Fruit fly (Drosophila melanogaster) whole organism, prepupa: ENCODE results near the gene CG11134.

ENCODE experiments used
- CG11902 ChIP-seq: fragments of 200-800 bp; sonication (Bioruptor generic); optimal IDR thresholded peaks from 3 replicates; lab custom pipeline; 2016; ENCODE audit warnings: missing biosample characterization, missing genetic modification characterization
- CG16779 ChIP-seq: fragments of 200-800 bp; sonication (Bioruptor generic); optimal IDR thresholded peaks from 3 replicates; lab custom pipeline; 2017; ENCODE audit warnings: missing biosample characterization, mild to moderate bottlenecking, missing genetic modification characterization
- CG6276 ChIP-seq: fragments of 200-800 bp; sonication (Bioruptor generic); optimal IDR thresholded peaks from 2 replicates; lab custom pipeline; 2017; ENCODE audit warnings: missing biosample characterization, mild to moderate bottlenecking, missing genetic modification characterization
- CG6808 ChIP-seq: fragments of 200-800 bp; sonication (Bioruptor generic); optimal IDR thresholded peaks from 3 replicates; lab custom pipeline; 2017; ENCODE audit warnings: missing biosample characterization, missing genetic modification characterization, mild to moderate bottlenecking, moderate library complexity, missing genetic modification reagents
- CG6854 ChIP-seq: fragments of 200-800 bp; sonication (Bioruptor generic); optimal IDR thresholded peaks from 2 replicates; lab custom pipeline; 2017; ENCODE audit warnings: missing biosample characterization, mild to moderate bottlenecking, missing genetic modification characterization
- CG7368 ChIP-seq: fragments of 200-800 bp; sonication (Bioruptor generic); optimal IDR thresholded peaks from 3 replicates; lab custom pipeline; 2016; ENCODE audit warnings: missing biosample characterization, missing genetic modification characterization
- CG8119 ChIP-seq: fragments of 200-800 bp; sonication (Bioruptor generic); IDR thresholded peaks from 3 replicates; pipeline ENCODE4 v1.3.6; 2022; ENCODE audit warnings: missing biosample characterization, missing genetic modification characterization
- Eip75B ChIP-seq: fragments of 200-800 bp; sonication (Bioruptor generic); optimal IDR thresholded peaks from 3 replicates; lab custom pipeline; 2016; ENCODE audit warnings: missing biosample characterization, missing genetic modification characterization
- Eip78C ChIP-seq: fragments of 200-800 bp; sonication (Bioruptor generic); peaks from one replicate; lab custom pipeline; 2016; ENCODE audit warnings: missing biosample characterization, missing genetic modification characterization
- Gug ChIP-seq: fragments of 200-800 bp; sonication (Bioruptor generic); IDR thresholded peaks from 2 replicates; pipeline ENCODE4 v1.3.6; 2022; ENCODE audit warnings: missing biosample characterization, missing genetic modification characterization
- Hr39 ChIP-seq: fragments of 200-800 bp; sonication (Bioruptor generic); optimal IDR thresholded peaks from 2 replicates; lab custom pipeline; 2016; ENCODE audit warnings: missing biosample characterization, missing genetic modification characterization
- Met ChIP-seq: fragments of 200-800 bp; sonication (Bioruptor generic); optimal IDR thresholded peaks from 3 replicates; lab custom pipeline; 2016; ENCODE audit warnings: missing biosample characterization, missing genetic modification characterization
- Sox15 ChIP-seq: fragments of 200-800 bp; sonication (Bioruptor generic); optimal IDR thresholded peaks from 3 replicates; lab custom pipeline; 2016; ENCODE audit warnings: missing biosample characterization, missing genetic modification characterization

DNA sequence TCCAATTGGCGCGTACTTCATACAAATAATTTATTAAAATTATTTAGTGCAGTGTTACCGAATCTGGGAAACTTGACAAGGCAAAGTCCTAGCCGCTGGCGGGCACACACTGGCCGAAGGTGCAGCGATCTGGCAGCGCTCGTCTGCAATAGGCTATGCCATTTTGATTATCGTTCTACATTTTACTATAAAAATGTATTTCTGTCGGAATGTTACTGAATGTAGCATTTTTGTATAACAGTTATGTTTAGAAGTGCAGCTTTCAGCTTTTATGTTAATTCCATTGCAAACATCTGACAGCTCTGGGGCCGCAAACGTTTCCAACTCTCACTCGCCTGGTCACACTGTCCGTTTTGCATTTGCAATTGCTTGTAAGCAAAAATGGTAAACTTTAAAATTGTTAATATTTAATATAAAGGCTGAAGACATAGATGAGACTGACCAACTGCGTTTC lies 6.9 kb downstream of the CG11134 start, which contains the start of gene Grip91:
- TF ChIP-seq Gug (GFP tag; lab: Robert Waterston, UW) (no peak), Sox15 (GFP tag; lab: Kevin White, UChicago) (no peak), CG11902 (no peak), Eip75B (GFP tag; lab: Kevin White, UChicago) (no peak), CG16779 (tag; lab: Kevin White, UChicago) (no peak), CG7368 (no peak), CG6854 (GFP tag; lab: Kevin White, UChicago) (no peak), CG8119 (GFP tag; lab: Robert Waterston, UW) (no peak), CG6808 (GFP tag; lab: Kevin White, UChicago) (no peak), Met (GFP tag; lab: Kevin White, UChicago) (no peak), Hr39 (GFP tag; lab: Kevin White, UChicago) (no peak), CG6276 (GFP tag; lab: Kevin White, UChicago) (no peak), Eip78C (GFP tag; lab: Kevin White, UChicago) (peak; percentile 60)
